Worm (Caenorhabditis elegans) whole organism, L4 larva: ENCODE results near the gene kdp-1.

ENCODE experiments used
- D1046.2 ChIP-seq: fragments of 200-800 bp; sonication (Bioruptor generic); IDR thresholded peaks from 2 replicates; pipeline ENCODE4 v1.3.6; 2022; ENCODE audit warnings: missing genetic modification characterization, missing compliant biosample characterization
- F37D6.2 ChIP-seq: sonication (generic microtip); optimal IDR thresholded peaks from 2 replicates; lab custom pipeline; 2016; ENCODE audit warnings: mild to moderate bottlenecking, missing genetic modification characterization, missing compliant biosample characterization
- T26A8.4 ChIP-seq: fragments of 200-800 bp; sonication (Bioruptor generic); IDR thresholded peaks from 2 replicates; pipeline ENCODE4 v1.3.6; 2022; ENCODE audit warnings: missing genetic modification characterization, missing compliant biosample characterization
- Y5F2A.4 ChIP-seq: fragments of 200-800 bp; sonication (Bioruptor generic); optimal IDR thresholded peaks from 2 replicates; lab custom pipeline; 2018; ENCODE audit warnings: mild to moderate bottlenecking, missing genetic modification characterization, missing compliant biosample characterization
- Y75B8A.6 ChIP-seq: fragments of 200-800 bp; sonication (Bioruptor generic); IDR thresholded peaks from 2 replicates; pipeline ENCODE4 v1.3.6; 2022; ENCODE audit warnings: missing genetic modification reagents, missing genetic modification characterization, missing compliant biosample characterization
- ZK337.2 ChIP-seq: fragments of 200-800 bp; sonication (Bioruptor generic); IDR thresholded peaks from 2 replicates; pipeline ENCODE4 v1.3.6; 2022; ENCODE audit warnings: missing genetic modification reagents, missing genetic modification characterization, missing compliant biosample characterization
- aly-2 ChIP-seq: sonication (generic microtip); optimal IDR thresholded peaks from 2 replicates; lab custom pipeline; 2018; ENCODE audit warnings: missing biosample characterization, missing genetic modification characterization
- ama-1 ChIP-seq: fragments of 150-350 bp; optimal IDR thresholded peaks from 2 replicates; lab custom pipeline; 2014; ENCODE audit warnings: inconsistent platforms, mixed read lengths
- arid-1 ChIP-seq: fragments of 200-800 bp; sonication (Bioruptor generic); conservative IDR thresholded peaks from 2 replicates; pipeline ENCODE4 v1.3.6; 2022; ENCODE audit warnings: missing genetic modification reagents, missing genetic modification characterization, missing compliant biosample characterization
- ceh-32 ChIP-seq: sonication (generic microtip); optimal IDR thresholded peaks from 2 replicates; lab custom pipeline; 2016; ENCODE audit warnings: mild to moderate bottlenecking, missing genetic modification characterization, missing compliant biosample characterization; ENCODE audit not compliant: poor library complexity
- ceh-62 ChIP-seq: sonication (generic microtip); optimal IDR thresholded peaks from 2 replicates; lab custom pipeline; 2017; ENCODE audit warnings: missing biosample characterization, missing genetic modification characterization
- cey-2 ChIP-seq: sonication (generic microtip); optimal IDR thresholded peaks from 3 replicates; lab custom pipeline; 2017; ENCODE audit warnings: missing genetic modification characterization, mild to moderate bottlenecking, missing compliant biosample characterization, antibody characterized with exemption, borderline replicate concordance; ENCODE audit not compliant: insufficient read depth
- daf-12 ChIP-seq: fragments of 150-350 bp; optimal IDR thresholded peaks from 2 replicates; lab custom pipeline; 2014; ENCODE audit warnings: missing biosample characterization, missing genetic modification reagents, missing genetic modification characterization
- daf-16 ChIP-seq, 3 experiments: sonication (generic microtip); optimal IDR thresholded peaks; 2 replicates each; lab custom pipeline; 2016 to 2017; ENCODE audit warnings: missing genetic modification characterization in 3 of 3, missing genetic modification reagents in 3 of 3, mild to moderate bottlenecking in 2 of 3, missing compliant biosample characterization in 2 of 3, missing biosample characterization in 1 of 3, moderate library complexity in 1 of 3
- daf-19 ChIP-seq: fragments of 200-800 bp; sonication (Bioruptor generic); conservative IDR thresholded peaks from 2 replicates; pipeline ENCODE4 v1.3.6; 2022; ENCODE audit warnings: missing genetic modification characterization, missing compliant biosample characterization
- dmd-6 ChIP-seq: fragments of 200-800 bp; sonication (Bioruptor generic); IDR thresholded peaks from 2 replicates; pipeline ENCODE4 v1.3.6; 2022; ENCODE audit warnings: missing genetic modification reagents, missing genetic modification characterization, missing compliant biosample characterization
- dmd-8 ChIP-seq: fragments of 200-800 bp; sonication (Bioruptor generic); IDR thresholded peaks from 2 replicates; pipeline ENCODE4 v1.3.6; 2022; ENCODE audit warnings: missing genetic modification characterization, missing compliant biosample characterization
- duxl-1 ChIP-seq: sonication (generic microtip); optimal IDR thresholded peaks from 2 replicates; lab custom pipeline; 2016; ENCODE audit warnings: mild to moderate bottlenecking, missing genetic modification characterization, moderate library complexity, missing compliant biosample characterization; ENCODE audit not compliant: poor library complexity
- egl-27 ChIP-seq: sonication (generic microtip); optimal IDR thresholded peaks from 3 replicates; lab custom pipeline; 2017; ENCODE audit warnings: missing biosample characterization, missing genetic modification reagents, missing genetic modification characterization
- egl-43 ChIP-seq: fragments of 200-800 bp; sonication (Bioruptor generic); IDR thresholded peaks from 2 replicates; pipeline ENCODE4 v1.3.6; 2022; ENCODE audit warnings: missing genetic modification reagents, missing genetic modification characterization, missing compliant biosample characterization
- fos-1 ChIP-seq: fragments of 150-350 bp; optimal IDR thresholded peaks from 2 replicates; lab custom pipeline; 2014; ENCODE audit warnings: missing biosample characterization, missing genetic modification characterization
- hlh-11 ChIP-seq: fragments of 200-800 bp; sonication (Bioruptor generic); optimal IDR thresholded peaks from 2 replicates; lab custom pipeline; 2018; ENCODE audit warnings: mild to moderate bottlenecking, missing genetic modification characterization, missing compliant biosample characterization
- hlh-30 ChIP-seq: sonication (generic microtip); optimal IDR thresholded peaks from 2 replicates; lab custom pipeline; 2017; ENCODE audit warnings: antibody characterized with exemption, mild to moderate bottlenecking, missing genetic modification characterization, missing compliant biosample characterization; ENCODE audit not compliant: insufficient read depth
- lim-7 ChIP-seq: fragments of 200-800 bp; sonication (Bioruptor generic); IDR thresholded peaks from 2 replicates; pipeline ENCODE4 v1.3.6; 2022; ENCODE audit warnings: missing genetic modification characterization, missing compliant biosample characterization
- lin-1 ChIP-seq: fragments of 200-800 bp; sonication (Bioruptor generic); IDR thresholded peaks from 2 replicates; pipeline ENCODE4 v1.3.6; 2022; ENCODE audit warnings: missing genetic modification reagents, missing genetic modification characterization, missing compliant biosample characterization
- lin-13 ChIP-seq: fragments of 150-350 bp; optimal IDR thresholded peaks from 2 replicates; lab custom pipeline; 2014; ENCODE audit warnings: missing biosample characterization, missing genetic modification reagents, missing genetic modification characterization
- lin-15B ChIP-seq: fragments of 150-350 bp; sonication (generic microtip); optimal IDR thresholded peaks from 3 replicates; lab custom pipeline; 2014; ENCODE audit warnings: missing biosample characterization, missing genetic modification characterization
- lin-38 ChIP-seq: fragments of 200-800 bp; sonication (Bioruptor generic); IDR thresholded peaks from 2 replicates; pipeline ENCODE4 v1.3.6; 2022; ENCODE audit warnings: missing genetic modification reagents, missing genetic modification characterization, missing compliant biosample characterization
- lin-39 ChIP-seq: fragments of 150-350 bp; optimal IDR thresholded peaks from 2 replicates; lab custom pipeline; 2014; ENCODE audit warnings: missing biosample characterization, missing genetic modification reagents, missing genetic modification characterization
- lir-3 ChIP-seq: sonication (generic microtip); optimal IDR thresholded peaks from 2 replicates; lab custom pipeline; 2016; ENCODE audit warnings: mild to moderate bottlenecking, missing genetic modification characterization, missing compliant biosample characterization
- madf-5 ChIP-seq, 2 experiments: fragments of 200-800 bp; sonication (Bioruptor generic); IDR thresholded peaks; 2 replicates each; pipeline ENCODE4 v1.3.6; 2022; ENCODE audit warnings: missing compliant biosample characterization in 2 of 2, missing genetic modification characterization in 2 of 2
- mep-1 ChIP-seq: fragments of 150-350 bp; sonication (generic microtip); optimal IDR thresholded peaks from 3 replicates; lab custom pipeline; 2014; ENCODE audit warnings: missing biosample characterization, missing genetic modification characterization
- mes-2 ChIP-seq: sonication (generic microtip); optimal IDR thresholded peaks from 2 replicates; lab custom pipeline; 2016; ENCODE audit warnings: missing genotype, mild to moderate bottlenecking, missing genetic modification characterization, missing compliant biosample characterization; ENCODE audit not compliant: poor library complexity, severe bottlenecking
- nhr-10 ChIP-seq: fragments of 150-350 bp; optimal IDR thresholded peaks from 2 replicates; lab custom pipeline; 2014; ENCODE audit warnings: missing biosample characterization, missing genetic modification characterization
- nhr-111 ChIP-seq: fragments of 200-800 bp; sonication (Bioruptor generic); optimal IDR thresholded peaks from 2 replicates; lab custom pipeline; 2018; ENCODE audit warnings: mild to moderate bottlenecking, missing genetic modification characterization, missing compliant biosample characterization
- nhr-25 ChIP-seq: sonication (generic microtip); optimal IDR thresholded peaks from 2 replicates; lab custom pipeline; 2017; ENCODE audit warnings: missing genetic modification characterization, mild to moderate bottlenecking, missing compliant biosample characterization, antibody characterized with exemption, moderate library complexity, borderline replicate concordance; ENCODE audit not compliant: insufficient read depth
- nhr-42 ChIP-seq: fragments of 200-800 bp; sonication (Bioruptor generic); IDR thresholded peaks from 2 replicates; pipeline ENCODE4 v1.3.6; 2022; ENCODE audit warnings: missing genetic modification characterization, missing compliant biosample characterization
- nhr-48 ChIP-seq: sonication (generic microtip); optimal IDR thresholded peaks from 2 replicates; lab custom pipeline; 2016; ENCODE audit warnings: mild to moderate bottlenecking, missing genetic modification characterization, missing compliant biosample characterization
- nhr-76 ChIP-seq: fragments of 150-350 bp; optimal IDR thresholded peaks from 2 replicates; lab custom pipeline; 2014; ENCODE audit warnings: missing biosample characterization, missing genetic modification characterization
- nhr-77 ChIP-seq: fragments of 150-350 bp; optimal IDR thresholded peaks from 2 replicates; lab custom pipeline; 2014; ENCODE audit warnings: missing biosample characterization, missing genetic modification characterization
- php-3 ChIP-seq: fragments of 200-800 bp; sonication (Bioruptor generic); IDR thresholded peaks from 2 replicates; pipeline ENCODE4 v1.3.6; 2022; ENCODE audit warnings: missing genetic modification reagents, missing genetic modification characterization, missing compliant biosample characterization
- skn-1 ChIP-seq: fragments of 150-350 bp; optimal IDR thresholded peaks from 2 replicates; lab custom pipeline; 2014; ENCODE audit warnings: missing biosample characterization, missing genetic modification characterization
- snpc-1.2 ChIP-seq: fragments of 200-800 bp; sonication (Bioruptor generic); IDR thresholded peaks from 2 replicates; pipeline ENCODE4 v1.3.6; 2022; ENCODE audit warnings: missing genetic modification reagents, missing genetic modification characterization, missing compliant biosample characterization
- spr-1 ChIP-seq: sonication (generic microtip); optimal IDR thresholded peaks from 2 replicates; lab custom pipeline; 2016; ENCODE audit warnings: mild to moderate bottlenecking, missing genetic modification characterization, missing compliant biosample characterization
- spr-3 ChIP-seq: fragments of 200-800 bp; sonication (Bioruptor generic); optimal IDR thresholded peaks from 2 replicates; lab custom pipeline; 2018; ENCODE audit warnings: mild to moderate bottlenecking, missing genetic modification characterization, missing compliant biosample characterization
- tag-97 ChIP-seq: fragments of 200-800 bp; sonication (Bioruptor generic); IDR thresholded peaks from 2 replicates; pipeline ENCODE4 v1.3.6; 2022; ENCODE audit warnings: missing genetic modification characterization, missing compliant biosample characterization
- tra-1 ChIP-seq: fragments of 200-800 bp; sonication (Bioruptor generic); IDR thresholded peaks from 2 replicates; pipeline ENCODE4 v1.3.6; 2022; ENCODE audit warnings: missing genetic modification reagents, missing genetic modification characterization, missing compliant biosample characterization
- vab-7 ChIP-seq: fragments of 200-800 bp; sonication (Bioruptor generic); IDR thresholded peaks from 2 replicates; pipeline ENCODE4 v1.3.6; 2022; ENCODE audit warnings: missing genetic modification reagents, missing genetic modification characterization, missing compliant biosample characterization
- zag-1 ChIP-seq: fragments of 150-350 bp; optimal IDR thresholded peaks from 2 replicates; lab custom pipeline; 2014; ENCODE audit warnings: missing biosample characterization, missing genetic modification characterization
- zip-11 ChIP-seq: fragments of 200-800 bp; sonication (Bioruptor generic); IDR thresholded peaks from 2 replicates; pipeline ENCODE4 v1.3.6; 2022; ENCODE audit warnings: missing genetic modification characterization, missing compliant biosample characterization
- ztf-11 ChIP-seq: fragments of 150-350 bp; optimal IDR thresholded peaks from 2 replicates; lab custom pipeline; 2014; ENCODE audit warnings: missing biosample characterization, missing genetic modification characterization

kdp-1 gene

ce11 chrIV:13314181-13314580 is 14.2 kb downstream of the kdp-1 start (continued):
- no peak for TF ChIP-seq ceh-62 (tag; lab: Kevin White, UChicago)
- TF ChIP-seq lin-15B = no peak
- no peak for TF ChIP-seq spr-1
- peak; percentile 22 for TF ChIP-seq cey-2 (tag; lab: Kevin White, UChicago)
- no peak for TF ChIP-seq duxl-1 (tag; lab: Kevin White, UChicago)
- TF ChIP-seq zip-11 = no peak
- no peak for TF ChIP-seq D1046.2 (GFP tag; lab: Robert Waterston, UW)
- no peak for TF ChIP-seq F37D6.2 (tag; lab: Kevin White, UChicago)
- peak; percentile 31 for TF ChIP-seq nhr-10 (tag; lab: Kevin White, UChicago)
- TF ChIP-seq nhr-76 (tag; lab: Kevin White, UChicago) = no peak
- TF ChIP-seq lin-38 (GFP tag; lab: Robert Waterston, UW) = no peak
- TF ChIP-seq snpc-1.2 (GFP tag; lab: Robert Waterston, UW) = no peak
- no peak for TF ChIP-seq lir-3 (tag; lab: Kevin White, UChicago)
- TF ChIP-seq lin-13 (GFP tag; lab: Kevin White, UChicago) = no peak
- no peak for TF ChIP-seq dmd-8 (GFP tag; lab: Robert Waterston, UW)
- TF ChIP-seq lin-39 (tag; lab: Kevin White, UChicago) = no peak
- no peak for TF ChIP-seq ZK337.2
- TF ChIP-seq mes-2 (tag; lab: Kevin White, UChicago) = peak; percentile 51
- TF ChIP-seq lin-1 (GFP tag; lab: Robert Waterston, UW) = peak; percentile 41; the same call in 1 of the 2 replicates
- TF ChIP-seq php-3 (GFP tag; lab: Robert Waterston, UW) = peak; percentile 97
- TF ChIP-seq fos-1 (tag; lab: Kevin White, UChicago) = no peak
- no peak for TF ChIP-seq aly-2
- peak; percentile 80; the same call in 1 of the 2 replicates for TF ChIP-seq tra-1 (GFP tag; lab: Robert Waterston, UW)
- no peak for TF ChIP-seq vab-7 (GFP tag; lab: Robert Waterston, UW)
- TF ChIP-seq lim-7 (GFP tag; lab: Robert Waterston, UW) = no peak
- peak; percentile 94 for TF ChIP-seq hlh-11 (tag; lab: Kevin White, UChicago)
- TF ChIP-seq Y75B8A.6 (GFP tag; lab: Robert Waterston, UW) = 0 out of 2 replicates have a peak, but pooled peaks have one; percentile 19
- TF ChIP-seq madf-5 (GFP tag; IDR thresholded peaks at IDR 0.05; lab: Robert Waterston, UW) = no peak
- no peak for TF ChIP-seq egl-43 (GFP tag; lab: Robert Waterston, UW)
- TF ChIP-seq tag-97 = no peak
- TF ChIP-seq T26A8.4 (GFP tag; lab: Robert Waterston, UW) = no peak
- peak; percentile 88 for TF ChIP-seq dmd-6
- TF ChIP-seq nhr-42 (GFP tag; lab: Robert Waterston, UW) = no peak
- no peak for TF ChIP-seq Y5F2A.4 (GFP tag; lab: Kevin White, UChicago)
- TF ChIP-seq daf-16 (GFP tag; optimal IDR thresholded peaks at IDR 0.05; lab: Kevin White, UChicago) = peak in 1 of 2 experiments; percentile 24
- peak; percentile 81 for TF ChIP-seq daf-16 (tag; optimal IDR thresholded peaks at IDR 0.05; lab: Kevin White, UChicago)
- no peak for TF ChIP-seq zag-1
- no peak for TF ChIP-seq nhr-111 (GFP tag; lab: Kevin White, UChicago)
- no peak for TF ChIP-seq daf-19 (GFP tag; lab: Robert Waterston, UW)
- peak; percentile 65 for TF ChIP-seq mep-1 (tag; lab: Kevin White, UChicago)
- peak; percentile 40; the same call in 1 of the 2 replicates for TF ChIP-seq arid-1
- TF ChIP-seq hlh-30 = peak; percentile 60
- no peak for TF ChIP-seq nhr-25 (tag; lab: Kevin White, UChicago)
- no peak for TF ChIP-seq daf-12
- TF ChIP-seq spr-3 = peak; percentile 18
- TF ChIP-seq egl-27 = no peak
- peak; percentile 49 for TF ChIP-seq nhr-77 (tag; lab: Kevin White, UChicago)
- TF ChIP-seq skn-1 (tag; lab: Kevin White, UChicago) = no peak
- TF ChIP-seq ama-1 (lab: Kevin White, UChicago) = no peak
- peak; percentile 86 for TF ChIP-seq nhr-48 (tag; lab: Kevin White, UChicago)
- no peak for TF ChIP-seq ztf-11 (tag; lab: Kevin White, UChicago)
- no peak for TF ChIP-seq ceh-32 (tag; lab: Kevin White, UChicago)
